Worm (Caenorhabditis elegans) whole organism, young adult: Measurements from ENCODE around the gene cdc-48.2.

Experiments used
- F33H1.4 ChIP-seq: fragments of 200-800 bp; sonication (Bioruptor generic); IDR thresholded peaks from 2 replicates; pipeline ENCODE4 v1.3.6; 2022; ENCODE audit warnings: missing genetic modification reagents, missing genetic modification characterization, missing compliant biosample characterization
- T07F8.4 ChIP-seq: sonication (generic microtip); optimal IDR thresholded peaks from 2 replicates; lab custom pipeline; 2016; ENCODE audit warnings: mild to moderate bottlenecking, missing genetic modification characterization, moderate library complexity, missing compliant biosample characterization
- him-1 ChIP-seq: sonication (generic microtip); optimal IDR thresholded peaks from 2 replicates; lab custom pipeline; 2016; ENCODE audit warnings: missing genotype, missing genetic modification reagents, missing genetic modification characterization, missing compliant biosample characterization
- hlh-12 ChIP-seq: sonication (generic microtip); optimal IDR thresholded peaks from 2 replicates; lab custom pipeline; 2016; ENCODE audit warnings: missing genetic modification characterization, missing compliant biosample characterization
- pha-4 ChIP-seq: fragments of 150-350 bp; sonication (generic microtip); optimal IDR thresholded peaks from 2 replicates; lab custom pipeline; 2014; ENCODE audit warnings: missing biosample characterization, missing genetic modification reagents, missing genetic modification characterization
- snpc-1.3 ChIP-seq: sonication (generic microtip); optimal IDR thresholded peaks from 2 replicates; lab custom pipeline; 2017; ENCODE audit warnings: missing genetic modification characterization, mild to moderate bottlenecking, missing compliant biosample characterization, antibody characterized with exemption, moderate library complexity, missing genotype, missing genetic modification reagents; ENCODE audit not compliant: insufficient read depth
- snpc-4 ChIP-seq, 5 experiments: fragments of 150-350 bp in 1 of 5; sonication (generic microtip) in 4 of 5; optimal IDR thresholded peaks; 2 replicates each; lab custom pipeline; 2014 to 2018; ENCODE audit warnings: missing genetic modification characterization in 5 of 5, missing biosample characterization in 3 of 5, antibody characterized with exemption in 2 of 5, mild to moderate bottlenecking in 2 of 5, missing compliant biosample characterization in 2 of 5, missing genotype in 2 of 5, moderate library complexity in 2 of 5, missing genetic modification reagents in 1 of 5
- sptf-2 ChIP-seq: fragments of 200-800 bp; sonication (Bioruptor generic); optimal IDR thresholded peaks from 2 replicates; lab custom pipeline; 2018; ENCODE audit warnings: mild to moderate bottlenecking, missing genetic modification characterization, missing compliant biosample characterization
- unc-130 ChIP-seq: sonication (generic microtip); optimal IDR thresholded peaks from 2 replicates; lab custom pipeline; 2016; ENCODE audit warnings: missing genetic modification reagents, missing genetic modification characterization, missing compliant biosample characterization
- unc-62 ChIP-seq: fragments of 150-350 bp; optimal IDR thresholded peaks from 2 replicates; lab custom pipeline; 2014; ENCODE audit warnings: missing biosample characterization, missing genetic modification reagents, missing genetic modification characterization

DNA sequence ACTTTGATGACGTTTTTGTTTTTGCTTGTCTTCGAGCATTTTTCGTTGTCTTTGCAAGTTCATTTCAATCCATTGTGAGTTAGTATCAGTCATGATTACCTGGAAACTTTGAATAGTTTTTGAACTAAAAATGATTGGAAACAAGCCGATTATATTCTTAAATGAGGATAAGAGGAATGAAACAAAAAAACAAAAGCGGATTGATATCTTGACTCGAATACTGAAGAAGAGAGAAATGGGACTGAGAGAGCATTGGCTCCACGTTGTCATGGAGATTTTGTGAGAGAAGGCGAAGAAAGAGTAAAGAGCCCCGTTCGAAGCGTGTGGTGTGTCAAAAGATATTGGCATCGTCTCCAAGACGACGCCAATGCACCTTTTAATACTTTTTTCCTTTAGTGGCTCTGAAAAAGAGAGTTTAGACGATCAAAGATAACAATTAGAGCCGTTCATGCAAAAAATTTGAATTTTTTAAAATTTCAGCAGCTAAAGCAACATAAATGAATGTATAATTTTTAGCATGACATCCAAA is 18.6 kb downstream of the cdc-48.2 start, which contains the start of the genes tub-1 and tmem-138:
- TF ChIP-seq hlh-12 (tag; lab: Kevin White, UChicago) (no peak), pha-4 (tag; lab: Kevin White, UChicago) (no peak), sptf-2 (GFP tag; lab: Kevin White, UChicago) (no peak), him-1 (no peak), T07F8.4 (tag; lab: Kevin White, UChicago) (no peak), F33H1.4 (no peak), snpc-4 (GFP tag; optimal IDR thresholded peaks at IDR 0.05; lab: Kevin White, UChicago) (no peak), snpc-4 (tag; optimal IDR thresholded peaks at IDR 0.05; lab: Kevin White, UChicago) (no peak), snpc-1.3 (tag; lab: Kevin White, UChicago) (no peak), unc-62 (GFP tag; lab: Kevin White, UChicago) (no peak), unc-130 (GFP tag; lab: Kevin White, UChicago) (no peak)
